Fruit fly (Drosophila melanogaster) Kc167 (cell line): ENCODE data around the gene CG43091.

ENCODE experiments used
- Myc ChIP-seq: fragments of >200 bp; optimal IDR thresholded peaks from 2 replicates; lab custom pipeline; 2017; ENCODE audit warnings: missing external identifiers
- Sin3A ChIP-seq: fragments of >200 bp; optimal IDR thresholded peaks from 2 replicates; lab custom pipeline; 2018; ENCODE audit warnings: missing external identifiers
- h ChIP-seq: fragments of >200 bp; optimal IDR thresholded peaks from 3 replicates; lab custom pipeline; 2018; ENCODE audit warnings: missing external identifiers
- insv ChIP-seq: fragments of >200 bp; optimal IDR thresholded peaks from 3 replicates; lab custom pipeline; 2018; ENCODE audit warnings: missing external identifiers
- psq ChIP-seq: fragments of >200 bp; optimal IDR thresholded peaks from 2 replicates; lab custom pipeline; 2017; ENCODE audit warnings: missing external identifiers
- ttk ChIP-seq: sonication (Bioruptor generic); optimal IDR thresholded peaks from 2 replicates; lab custom pipeline; 2017; ENCODE audit warnings: missing external identifiers

CG43091 gene

dm6 chr3R:22776457-22776856, 7.9 kb upstream of the CG43091 start:
- TF ChIP-seq h (lab: Kevin White, UChicago) (no peak), psq (no peak), Myc (lab: Kevin White, UChicago) (no peak), ttk (no peak)

dm6 chr3R:22771670-22772069, 3.1 kb upstream of the CG43091 start, which contains the start of gene CG43095:
CG43095 (minus strand) TSS chr3R:22771770.
- TF ChIP-seq insv (lab: Kevin White, UChicago) = no peak
- TF ChIP-seq Sin3A (lab: Kevin White, UChicago) = no peak
- TF ChIP-seq h (lab: Kevin White, UChicago) = no peak
- no peak for TF ChIP-seq psq
- no peak for TF ChIP-seq ttk
- no peak for TF ChIP-seq Myc (lab: Kevin White, UChicago)

- TF ChIP-seq Sin3A (lab: Kevin White, UChicago) (no peak), insv (lab: Kevin White, UChicago) (no peak), h (lab: Kevin White, UChicago) (no peak), ttk (no peak), psq (no peak)
These were observed 2.4 kb upstream of the CG43091 start, which contains the start of gene CG43094 for dm6 chr3R:22770887-22771286. CG43094 (minus strand) TSS chr3R:22770987.

dm6 chr3R:22770207-22770606, 1.7 kb upstream of the CG43091 start, which contains the start of gene CG43093:
CG43093 (minus strand) TSS chr3R:22770307.
- TF ChIP-seq h (lab: Kevin White, UChicago) (no peak), psq (no peak), Myc (lab: Kevin White, UChicago) (no peak)

- TF ChIP-seq Myc (lab: Kevin White, UChicago) (no peak), Sin3A (lab: Kevin White, UChicago) (no peak), h (lab: Kevin White, UChicago) (no peak), psq (no peak), insv (lab: Kevin White, UChicago) (no peak), ttk (no peak)
These were observed 1.0 kb upstream of the CG43091 start, which contains the start of gene CG43092 for dm6 chr3R:22769567-22769966. CG43092 (minus strand) TSS chr3R:22769667.

- TF ChIP-seq insv (lab: Kevin White, UChicago) (no peak), Myc (lab: Kevin White, UChicago) (no peak), ttk (no peak), Sin3A (lab: Kevin White, UChicago) (no peak), psq (no peak), h (lab: Kevin White, UChicago) (no peak)
These were observed 934 bp downstream of the CG43091 start, which contains the start of gene CG13841 for dm6 chr3R:22767599-22767998. CG13841 (minus strand) TSS chr3R:22767699.

- TF ChIP-seq Sin3A (lab: Kevin White, UChicago) = no peak
- TF ChIP-seq psq = no peak
- no peak for TF ChIP-seq ttk
- no peak for TF ChIP-seq h (lab: Kevin White, UChicago)
- no peak for TF ChIP-seq Myc (lab: Kevin White, UChicago)
- TF ChIP-seq insv (lab: Kevin White, UChicago) = no peak
These were observed 2.5 kb downstream of the CG43091 start, which contains the start of gene Nepl15 for dm6 chr3R:22766072-22766471. Nepl15 (minus strand) TSS chr3R:22766172.

- TF ChIP-seq Sin3A (lab: Kevin White, UChicago) (no peak), h (lab: Kevin White, UChicago) (no peak), insv (lab: Kevin White, UChicago) (no peak), Myc (lab: Kevin White, UChicago) (no peak), psq (no peak)
These were observed 4.9 kb downstream of the CG43091 start, which contains the start of gene Nepl14 for dm6 chr3R:22763587-22763986. Nepl14 (minus strand) TSS chr3R:22763711.

dm6 chr3R:22760988-22761387, 7.5 kb downstream of the CG43091 start, which contains the start of gene Nepl13:
Nepl13 (minus strand) TSS chr3R:22761076.
- TF ChIP-seq ttk = no peak
- TF ChIP-seq psq = no peak
- no peak for TF ChIP-seq Sin3A (lab: Kevin White, UChicago)
- no peak for TF ChIP-seq Myc (lab: Kevin White, UChicago)
- TF ChIP-seq h (lab: Kevin White, UChicago) = no peak
- TF ChIP-seq insv (lab: Kevin White, UChicago) = no peak

- TF ChIP-seq psq (no peak), ttk (no peak), Sin3A (lab: Kevin White, UChicago) (no peak), insv (lab: Kevin White, UChicago) (no peak)
These were observed 11.4 kb downstream of the CG43091 start for dm6 chr3R:22757117-22757516.

- no peak for TF ChIP-seq psq
- TF ChIP-seq h (lab: Kevin White, UChicago) = no peak
- no peak for TF ChIP-seq ttk
- TF ChIP-seq insv (lab: Kevin White, UChicago) = no peak
- no peak for TF ChIP-seq Sin3A (lab: Kevin White, UChicago)
- TF ChIP-seq Myc (lab: Kevin White, UChicago) = no peak
These were observed 12.2 kb downstream of the CG43091 start for dm6 chr3R:22756289-22756688.

dm6 chr3R:22755187-22755777, 13.3 kb downstream of the CG43091 start:
- no peak for TF ChIP-seq ttk
